Fruit fly (Drosophila melanogaster): ENCODE data around the gene CG43155.

DNA sequence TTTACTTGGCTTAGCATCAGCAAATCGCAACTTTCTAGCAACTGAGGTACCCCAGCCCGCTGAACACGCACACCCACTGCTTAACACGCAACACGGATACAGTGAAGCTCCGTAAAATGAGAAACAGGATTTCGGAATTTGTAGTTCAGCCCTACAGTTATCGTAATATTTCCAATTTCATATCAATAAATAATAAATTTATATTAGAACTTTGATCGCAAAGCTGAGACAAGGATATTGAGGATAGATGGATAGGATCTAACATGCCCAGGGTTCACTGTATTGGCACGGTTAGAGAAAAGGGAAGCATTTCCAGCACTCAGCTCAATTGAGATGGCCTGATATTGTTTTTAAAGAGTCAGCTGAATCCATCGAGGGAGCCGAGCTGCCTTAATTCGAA, 40.4 kb upstream of the CG43155 start:
- TF ChIP-seq CG6254 (GFP tag; optimal IDR thresholded peaks at IDR 0.05) (no peak), Trl (optimal IDR thresholded peaks at IDR 0.05) (no peak), Trl (GFP tag; optimal IDR thresholded peaks at IDR 0.05) (no peak), CG6689 (GFP tag; IDR thresholded peaks at IDR 0.05) (peak; percentile 30; the same call in 1 of the 2 replicates), CG2129 (GFP tag; IDR thresholded peaks at IDR 0.05; ENCODE audit: partially characterized antibody) (no peak), jing (GFP tag; optimal IDR thresholded peaks at IDR 0.05) (no peak), Drgx (GFP tag; IDR thresholded peaks at IDR 0.05) (peak; percentile 54)
